Fruit fly (Drosophila melanogaster) whole organism, wandering third instar larva: ENCODE data around the gene CG13654.

ENCODE experiments used
- HLH106 ChIP-seq: fragments of 200-800 bp; optimal IDR thresholded peaks from 3 replicates; lab custom pipeline; 2019; ENCODE audit warnings: missing biosample characterization, mild to moderate bottlenecking, missing genetic modification characterization, moderate library complexity
- Sp1 ChIP-seq: fragments of 200-800 bp; sonication (Bioruptor generic); optimal IDR thresholded peaks from 3 replicates; lab custom pipeline; 2019; ENCODE audit warnings: missing biosample characterization, mild to moderate bottlenecking, missing genetic modification characterization, moderate library complexity
- jim ChIP-seq: fragments of 175-275, 200-325 bp; sonication (Bioruptor generic); optimal IDR thresholded peaks from 2 replicates; lab custom pipeline; 2016; ENCODE audit warnings: missing biosample characterization, mild to moderate bottlenecking, missing genetic modification characterization

dm6 chr3R:25215997-25216396 lies 16.4 kb downstream of the CG13654 start, which contains the start of gene CG31106:
- no peak for TF ChIP-seq jim (GFP tag; lab: Kevin White, UChicago)
- no peak for TF ChIP-seq Sp1
- TF ChIP-seq HLH106 (tag; lab: Kevin White, UChicago) = no peak
